Worm (Caenorhabditis elegans): ENCODE measurements around the gene spas-1.

DNA sequence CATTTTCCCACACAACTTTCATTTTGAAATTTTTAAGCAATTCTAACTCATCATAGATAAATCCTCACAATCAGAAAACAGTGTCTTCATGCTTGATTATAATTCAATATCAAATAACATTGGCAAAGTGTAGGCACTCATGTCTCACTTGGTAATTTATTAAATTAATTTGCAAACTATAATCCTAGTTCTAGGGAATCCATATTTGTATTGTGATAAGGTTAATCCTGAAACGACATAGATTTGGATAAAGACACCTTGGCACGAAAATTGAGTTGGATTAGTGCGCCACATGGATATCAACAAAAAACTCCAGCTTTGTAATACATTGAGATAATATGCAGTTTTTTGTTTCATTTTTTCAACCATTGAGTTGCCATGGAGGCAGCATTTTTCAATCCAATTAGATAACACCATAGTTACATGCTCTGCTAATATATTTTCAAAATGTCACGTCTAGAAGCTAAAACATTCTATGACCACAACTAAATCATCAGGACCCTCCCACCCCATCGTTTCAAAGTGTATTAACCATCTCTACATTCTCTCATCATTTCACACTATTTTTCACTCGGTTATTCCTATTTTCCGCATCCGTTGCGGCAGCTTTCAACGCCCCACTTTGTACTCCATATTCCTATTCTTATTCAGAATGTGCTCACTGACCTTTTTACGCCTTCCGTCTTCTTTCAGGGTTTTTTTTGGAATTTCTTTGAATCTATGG lies 8.3 kb downstream of the spas-1 start:
- TF ChIP-seq nhr-77 (tag; optimal IDR thresholded peaks at IDR 0.05): no peak
- no peak for TF ChIP-seq aly-2 (tag; optimal IDR thresholded peaks at IDR 0.05)
- TF ChIP-seq ztf-4 (tag; optimal IDR thresholded peaks at IDR 0.05): no peak
- no peak for TF ChIP-seq R02D3.7 (tag; optimal IDR thresholded peaks at IDR 0.05)
- no peak for TF ChIP-seq fos-1 (tag; optimal IDR thresholded peaks at IDR 0.05)
- no peak for TF ChIP-seq unc-39 (tag; optimal IDR thresholded peaks at IDR 0.05)
- TF ChIP-seq nhr-237 (tag; optimal IDR thresholded peaks at IDR 0.05): no peak
- no peak for TF ChIP-seq ceh-82 (tag; optimal IDR thresholded peaks at IDR 0.05)
- no peak for TF ChIP-seq nhr-12 (tag; optimal IDR thresholded peaks at IDR 0.05)
